Fruit fly (Drosophila melanogaster) whole organism, wandering third instar larva: ENCODE data around the gene mmy.

ENCODE experiments used
- Sp1 ChIP-seq: fragments of 200-800 bp; sonication (Bioruptor generic); optimal IDR thresholded peaks from 3 replicates; lab custom pipeline; 2019; ENCODE audit warnings: missing biosample characterization, mild to moderate bottlenecking, missing genetic modification characterization, moderate library complexity
- h ChIP-seq: fragments of 200-800 bp; sonication (Bioruptor generic); optimal IDR thresholded peaks from 3 replicates; lab custom pipeline; 2016; ENCODE audit warnings: missing biosample characterization, mild to moderate bottlenecking, missing genetic modification characterization

DNA sequence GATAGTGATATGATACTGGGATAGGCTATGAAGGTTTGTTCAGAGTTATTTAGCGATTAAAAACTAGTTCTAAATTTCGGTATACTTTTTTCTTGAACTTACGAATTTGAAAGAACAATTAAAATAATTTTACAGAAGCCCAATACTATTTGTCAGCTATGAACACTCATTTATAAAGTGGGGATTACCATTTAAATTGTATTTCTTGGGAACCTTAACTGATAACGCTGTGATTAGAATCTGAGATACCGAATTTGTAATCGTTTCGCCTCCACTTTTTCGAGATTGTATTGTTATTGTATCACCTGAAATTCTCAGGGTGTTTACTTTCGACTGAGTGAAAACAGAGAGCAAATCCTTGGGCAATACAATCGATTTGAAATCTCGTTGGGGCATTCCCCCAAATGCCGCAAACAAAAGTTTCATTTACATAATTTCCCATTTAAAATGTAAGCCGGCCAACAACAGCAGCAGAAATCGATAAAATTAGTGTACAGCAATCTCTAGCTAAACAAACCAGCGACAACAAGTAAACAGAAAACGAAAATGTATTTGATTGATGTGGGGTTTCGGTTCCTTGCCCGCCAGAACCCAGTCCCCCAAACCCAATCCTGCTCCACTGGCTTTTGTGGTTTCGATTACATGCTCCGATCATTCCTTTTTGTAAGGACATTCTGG lies 27.1 kb upstream of the mmy start:
- TF ChIP-seq Sp1 (GFP tag; lab: Kevin White, UChicago) (no peak), h (GFP tag; lab: Kevin White, UChicago) (no peak)
